Fruit fly (Drosophila melanogaster) whole organism: Measurements from ENCODE around the gene CG9673.

Experiments
- pan ChIP-seq: fragments of >200 bp; optimal IDR thresholded peaks from 2 replicates; lab custom pipeline; 2017
- psq ChIP-seq: fragments of >200 bp; optimal IDR thresholded peaks from 2 replicates; lab custom pipeline; 2017

- no peak for TF ChIP-seq pan
- TF ChIP-seq psq (lab: Kevin White, UChicago), result no peak
Observed at dm6 chrX:16733244-16733643, 29.6 kb upstream of the CG9673 start.
